Fruit fly (Drosophila melanogaster) whole organism, embryonic: Measurements from ENCODE around the gene TMEM216.
A peak's percentile ranks its signal among the peaks of the same experiment; 100 is the strongest.

Source experiments
- CG10209 ChIP-seq: fragments of 200-800 bp; sonication (Bioruptor generic); optimal IDR thresholded peaks from 3 replicates; lab custom pipeline; 2017; ENCODE audit warnings: missing biosample characterization, mild to moderate bottlenecking, missing genetic modification characterization, missing genetic modification reagents
- CG1024 ChIP-seq: fragments of 200-800 bp; sonication (Bioruptor generic); IDR thresholded peaks from 2 replicates; pipeline ENCODE4 v1.3.6; 2022; ENCODE audit warnings: missing biosample characterization, missing genetic modification characterization
- CG10274 ChIP-seq: fragments of 200-800 bp; sonication (Bioruptor generic); optimal IDR thresholded peaks from 3 replicates; lab custom pipeline; 2017; ENCODE audit warnings: missing biosample characterization, mild to moderate bottlenecking, missing genetic modification characterization
- CG12744 ChIP-seq: fragments of 200-800 bp; sonication (Bioruptor generic); optimal IDR thresholded peaks from 2 replicates; lab custom pipeline; 2016; ENCODE audit warnings: missing biosample characterization, missing genetic modification characterization
- CG14050 ChIP-seq: fragments of 200-800 bp; sonication (Bioruptor generic); IDR thresholded peaks from 3 replicates; pipeline ENCODE4 v1.3.6; 2022; ENCODE audit warnings: missing biosample characterization, missing genetic modification characterization
- CG14667 ChIP-seq: fragments of 200-800 bp; sonication (Bioruptor generic); IDR thresholded peaks from 2 replicates; pipeline ENCODE4 v1.3.6; 2022; ENCODE audit warnings: missing biosample characterization, missing genetic modification characterization
- CG1602 ChIP-seq: fragments of 200-800 bp; sonication (Bioruptor generic); optimal IDR thresholded peaks from 3 replicates; lab custom pipeline; 2016; ENCODE audit warnings: missing biosample characterization, missing genetic modification characterization
- CG17912 ChIP-seq: fragments of 200-800 bp; sonication (Bioruptor generic); optimal IDR thresholded peaks from 2 replicates; lab custom pipeline; 2018; ENCODE audit warnings: missing biosample characterization, mild to moderate bottlenecking, missing genetic modification characterization
- CG30403 ChIP-seq: fragments of 200-800 bp; sonication (Bioruptor generic); optimal IDR thresholded peaks from 3 replicates; lab custom pipeline; 2016; ENCODE audit warnings: missing biosample characterization, missing genetic modification characterization
- CG31365 ChIP-seq: fragments of 200-800 bp; sonication (Bioruptor generic); optimal IDR thresholded peaks from 2 replicates; lab custom pipeline; 2018; ENCODE audit warnings: missing biosample characterization, mild to moderate bottlenecking, missing genetic modification characterization
- CG34422 ChIP-seq: fragments of 200-800 bp; sonication (Bioruptor generic); IDR thresholded peaks from 3 replicates; pipeline ENCODE4 v1.3.6; 2022; ENCODE audit warnings: missing biosample characterization, missing genetic modification characterization
- CG3838 ChIP-seq: fragments of 200-800 bp; sonication (Bioruptor generic); optimal IDR thresholded peaks from 3 replicates; lab custom pipeline; 2016; ENCODE audit warnings: missing biosample characterization, missing genetic modification characterization
- CG3847 ChIP-seq: fragments of 200-800 bp; sonication (Bioruptor generic); IDR thresholded peaks from 2 replicates; pipeline ENCODE4 v1.3.6; 2022; ENCODE audit warnings: missing biosample characterization, missing genetic modification characterization
- CG3995 ChIP-seq: fragments of 200-800 bp; sonication (Bioruptor generic); optimal IDR thresholded peaks from 3 replicates; lab custom pipeline; 2016; ENCODE audit warnings: missing biosample characterization, missing genetic modification characterization
- CG6254 ChIP-seq: fragments of 200-800 bp; sonication (Bioruptor generic); optimal IDR thresholded peaks from 3 replicates; lab custom pipeline; 2017; ENCODE audit warnings: mild to moderate bottlenecking, missing biosample characterization, missing genetic modification reagents, missing genetic modification characterization
- CG7271 ChIP-seq: fragments of 200-800 bp; sonication (Bioruptor generic); optimal IDR thresholded peaks from 2 replicates; lab custom pipeline; 2018; ENCODE audit warnings: missing biosample characterization, mild to moderate bottlenecking, missing genetic modification characterization, moderate library complexity
- Dbx ChIP-seq: fragments of 200-800 bp; sonication (Bioruptor generic); IDR thresholded peaks from 3 replicates; pipeline ENCODE4 v1.3.6; 2022; ENCODE audit warnings: missing biosample characterization, missing genetic modification characterization
- Hand ChIP-seq: fragments of 200-800 bp; sonication (Bioruptor generic); optimal IDR thresholded peaks from 2 replicates; lab custom pipeline; 2017; ENCODE audit warnings: mild to moderate bottlenecking, missing biosample characterization, missing genetic modification reagents, missing genetic modification characterization
- Hr3 ChIP-seq: fragments of 200-800 bp; sonication (Bioruptor generic); optimal IDR thresholded peaks from 3 replicates; lab custom pipeline; 2016; ENCODE audit warnings: missing biosample characterization, missing genetic modification characterization
- MBD-R2 ChIP-seq: fragments of 200-800 bp; sonication (Bioruptor generic); IDR thresholded peaks from 2 replicates; pipeline ENCODE4 v1.3.6; 2022; ENCODE audit warnings: missing biosample characterization, missing genetic modification characterization
- Med ChIP-seq: fragments of 200-800 bp; sonication (Bioruptor generic); peaks from one replicate; lab custom pipeline; 2016; ENCODE audit warnings: missing biosample characterization, missing genetic modification characterization, mild to moderate bottlenecking, inconsistent platforms, moderate library complexity
- Mes4 ChIP-seq: fragments of 200-800 bp; sonication (Bioruptor generic); optimal IDR thresholded peaks from 2 replicates; lab custom pipeline; 2016; ENCODE audit warnings: missing biosample characterization, missing genetic modification characterization
- Myb ChIP-seq: fragments of 200-800 bp; sonication (Bioruptor generic); optimal IDR thresholded peaks from 2 replicates; lab custom pipeline; 2016; ENCODE audit warnings: missing biosample characterization, missing genetic modification characterization
- NC2α ChIP-seq: fragments of 200-800 bp; sonication (Bioruptor generic); optimal IDR thresholded peaks from 2 replicates; lab custom pipeline; 2016; ENCODE audit warnings: missing biosample characterization, missing genetic modification characterization
- Nf-YB ChIP-seq: fragments of 200-800 bp; sonication (Bioruptor generic); optimal IDR thresholded peaks from 3 replicates; lab custom pipeline; 2019; ENCODE audit warnings: missing biosample characterization, mild to moderate bottlenecking, missing genetic modification characterization, moderate library complexity
- Nf-YC ChIP-seq: fragments of 200-800 bp; optimal IDR thresholded peaks from 3 replicates; lab custom pipeline; 2019; ENCODE audit warnings: missing biosample characterization, mild to moderate bottlenecking, missing genetic modification characterization, moderate library complexity
- Rfx ChIP-seq: fragments of 200-800 bp; sonication (Bioruptor generic); IDR thresholded peaks from 2 replicates; pipeline ENCODE4 v1.3.6; 2022; ENCODE audit warnings: missing biosample characterization, missing genetic modification characterization
- Ssrp ChIP-seq: fragments of 200-800 bp; sonication (Bioruptor generic); optimal IDR thresholded peaks from 2 replicates; lab custom pipeline; 2018; ENCODE audit warnings: missing biosample characterization, mild to moderate bottlenecking, missing genetic modification characterization, moderate library complexity
- Taf1 ChIP-seq: fragments of 200-800 bp; sonication (Bioruptor generic); IDR thresholded peaks from 2 replicates; pipeline ENCODE4 v1.3.6; 2022; ENCODE audit warnings: missing biosample characterization, missing genetic modification characterization
- az2 ChIP-seq: fragments of 200-800 bp; sonication (Bioruptor generic); optimal IDR thresholded peaks from 3 replicates; lab custom pipeline; 2016; ENCODE audit warnings: missing biosample characterization, missing genetic modification characterization
- cato ChIP-seq: fragments of 200-800 bp; sonication (Bioruptor generic); optimal IDR thresholded peaks from 2 replicates; lab custom pipeline; 2016; ENCODE audit warnings: missing biosample characterization, missing genetic modification characterization, borderline replicate concordance
- dimm ChIP-seq: fragments of 200-800 bp; sonication (Bioruptor generic); IDR thresholded peaks from 2 replicates; pipeline ENCODE4 v1.3.6; 2022; ENCODE audit warnings: missing biosample characterization, missing genetic modification characterization
- ewg ChIP-seq: fragments of 200-800 bp; sonication (Bioruptor generic); optimal IDR thresholded peaks from 3 replicates; lab custom pipeline; 2017; ENCODE audit warnings: mild to moderate bottlenecking, missing biosample characterization, missing genetic modification reagents, missing genetic modification characterization
- fru ChIP-seq: fragments of >200 bp; optimal IDR thresholded peaks from 2 replicates; lab custom pipeline; 2017
- hbn ChIP-seq: fragments of 200-800 bp; sonication (Bioruptor generic); IDR thresholded peaks from 2 replicates; pipeline ENCODE4 v1.3.6; 2022; ENCODE audit warnings: missing biosample characterization, missing genetic modification characterization; ENCODE audit not compliant: partially characterized antibody
- her ChIP-seq: fragments of 200-800 bp; sonication (Bioruptor generic); optimal IDR thresholded peaks from 2 replicates; lab custom pipeline; 2016; ENCODE audit warnings: missing biosample characterization, missing genetic modification characterization
- jing ChIP-seq: fragments of 200-800 bp; sonication (Bioruptor generic); optimal IDR thresholded peaks from 2 replicates; lab custom pipeline; 2018; ENCODE audit warnings: missing biosample characterization, mild to moderate bottlenecking, missing genetic modification characterization
- jumu ChIP-seq: fragments of 200-800 bp; sonication (Bioruptor generic); optimal IDR thresholded peaks from 3 replicates; lab custom pipeline; 2016; ENCODE audit warnings: missing biosample characterization, missing genetic modification characterization
- klu ChIP-seq: fragments of 200-800 bp; sonication (Bioruptor generic); IDR thresholded peaks from 2 replicates; pipeline ENCODE4 v1.3.6; 2022; ENCODE audit warnings: missing biosample characterization, missing genetic modification characterization
- nau ChIP-seq: fragments of 200-800 bp; sonication (Bioruptor generic); optimal IDR thresholded peaks from 3 replicates; lab custom pipeline; 2017; ENCODE audit warnings: missing biosample characterization, mild to moderate bottlenecking, missing genetic modification characterization, missing genetic modification reagents
- pzg ChIP-seq: fragments of 200-800 bp; sonication (Bioruptor generic); optimal IDR thresholded peaks from 3 replicates; lab custom pipeline; 2018; ENCODE audit warnings: missing biosample characterization, mild to moderate bottlenecking, missing genetic modification characterization, moderate library complexity
- scrt ChIP-seq: fragments of 200-800 bp; sonication (Bioruptor generic); optimal IDR thresholded peaks from 2 replicates; lab custom pipeline; 2018; ENCODE audit warnings: missing biosample characterization, mild to moderate bottlenecking, missing genetic modification characterization, moderate library complexity
- sna ChIP-seq: fragments of 200-800 bp; sonication (Bioruptor generic); IDR thresholded peaks from 2 replicates; pipeline ENCODE4 v1.3.6; 2022; ENCODE audit warnings: missing biosample characterization, missing genetic modification characterization; ENCODE audit not compliant: partially characterized antibody
- sr ChIP-seq: fragments of 200-800 bp; sonication (Bioruptor generic); IDR thresholded peaks from 3 replicates; pipeline ENCODE4 v1.3.6; 2022; ENCODE audit warnings: missing biosample characterization, missing genetic modification characterization
- stwl ChIP-seq: fragments of 200-800 bp; sonication (Bioruptor generic); optimal IDR thresholded peaks from 3 replicates; lab custom pipeline; 2018; ENCODE audit warnings: missing biosample characterization, mild to moderate bottlenecking, missing genetic modification characterization, moderate library complexity
- tio ChIP-seq: fragments of 200-800 bp; sonication (Bioruptor generic); optimal IDR thresholded peaks from 2 replicates; lab custom pipeline; 2017; ENCODE audit warnings: missing biosample characterization, missing genetic modification characterization, inconsistent platforms
- trem ChIP-seq: fragments of 200-800 bp; optimal IDR thresholded peaks from 3 replicates; lab custom pipeline; 2019; ENCODE audit warnings: missing biosample characterization, mild to moderate bottlenecking, missing genetic modification characterization, moderate library complexity
- tup ChIP-seq: fragments of 200-800 bp; sonication (Bioruptor generic); optimal IDR thresholded peaks from 2 replicates; lab custom pipeline; 2016; ENCODE audit warnings: missing biosample characterization, mild to moderate bottlenecking, missing genetic modification characterization, moderate library complexity
- tx ChIP-seq: fragments of 200-800 bp; sonication (Bioruptor generic); optimal IDR thresholded peaks from 2 replicates; lab custom pipeline; 2016; ENCODE audit warnings: missing biosample characterization, missing genetic modification characterization
- vnd ChIP-seq: fragments of 200-800 bp; sonication (Bioruptor generic); IDR thresholded peaks from 3 replicates; pipeline ENCODE4 v1.3.6; 2022; ENCODE audit warnings: missing biosample characterization, missing genetic modification characterization; ENCODE audit not compliant: partially characterized antibody

Gene TMEM216

DNA sequence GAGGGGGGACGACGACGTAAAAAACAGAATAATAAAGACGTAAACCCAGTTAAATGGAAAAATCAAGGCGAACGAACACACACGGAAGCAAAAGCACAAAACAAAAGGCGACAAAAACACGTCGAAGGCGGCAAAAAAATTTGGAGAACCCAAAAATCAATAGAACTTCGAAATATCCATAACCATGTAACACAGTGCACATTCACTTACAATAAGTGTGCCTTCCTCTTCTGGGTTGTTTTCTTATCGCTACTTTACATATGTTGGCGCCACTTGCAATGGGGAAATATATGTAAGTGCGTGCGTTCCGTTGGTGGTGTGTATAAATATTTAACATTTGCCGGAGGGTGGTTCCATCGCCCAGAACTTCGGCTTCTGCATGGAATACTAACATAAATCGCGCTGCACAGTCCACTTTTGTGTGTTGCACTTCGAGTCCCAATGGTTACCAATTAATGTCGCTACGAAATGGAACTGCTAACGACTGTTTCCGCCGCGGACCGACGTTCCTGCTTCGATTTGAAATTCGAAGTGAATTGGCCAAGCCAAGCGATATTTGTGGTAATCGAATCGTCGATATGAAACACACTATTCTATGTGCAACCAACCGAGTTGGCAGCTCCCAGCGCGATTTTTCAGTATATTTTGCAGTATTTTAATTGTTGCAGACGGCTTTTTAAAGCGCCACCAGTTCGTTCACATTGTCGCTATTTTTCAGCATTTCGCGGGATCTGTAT, 31.3 kb downstream of the TMEM216 start, which contains the start of the genes CG9801 and Nasp (continued):
- no peak for TF ChIP-seq CG1602
- TF ChIP-seq CG12744 (GFP tag; lab: Kevin White, UChicago), result no peak
- TF ChIP-seq Rfx, result peak; percentile 62
- peak; percentile 15 for TF ChIP-seq tx (GFP tag; lab: Kevin White, UChicago)
- no peak for TF ChIP-seq klu (GFP tag; lab: Robert Waterston, UW)
- no peak for TF ChIP-seq CG31365 (tag; lab: Kevin White, UChicago)
- TF ChIP-seq Nf-YB (GFP tag; lab: Kevin White, UChicago), result no peak
- TF ChIP-seq trem (tag; lab: Kevin White, UChicago), result peak; percentile 100
- no peak for TF ChIP-seq CG7271 (tag; lab: Kevin White, UChicago)
- TF ChIP-seq CG3995 (GFP tag; lab: Kevin White, UChicago), result peak; percentile 67
- TF ChIP-seq CG6254 (GFP tag; lab: Kevin White, UChicago), result peak; percentile 21
- TF ChIP-seq Taf1 (GFP tag; lab: Robert Waterston, UW), result no peak
- peak; percentile 4 for TF ChIP-seq nau (GFP tag; lab: Kevin White, UChicago)
- TF ChIP-seq tup (GFP tag; lab: Kevin White, UChicago), result no peak
- no peak for TF ChIP-seq fru
- peak; percentile 32 for TF ChIP-seq Mes4 (GFP tag; lab: Kevin White, UChicago)
- peak; percentile 13 for TF ChIP-seq CG10209
- no peak for TF ChIP-seq Hand (GFP tag; lab: Kevin White, UChicago)
- TF ChIP-seq hbn (GFP tag; lab: Robert Waterston, UW), result peak; percentile 57
- TF ChIP-seq cato (GFP tag; lab: Kevin White, UChicago), result no peak
- no peak for TF ChIP-seq NC2α
- TF ChIP-seq Hr3 (GFP tag; lab: Kevin White, UChicago), result no peak
- peak; percentile 77 for TF ChIP-seq MBD-R2
- TF ChIP-seq jing (GFP tag; lab: Kevin White, UChicago), result no peak
- no peak for TF ChIP-seq az2 (GFP tag; lab: Kevin White, UChicago)
- TF ChIP-seq vnd (GFP tag; lab: Robert Waterston, UW), result peak; percentile 62; the same call in 2 of the 3 replicates
- peak; percentile 46 for TF ChIP-seq jumu (GFP tag; lab: Kevin White, UChicago)
- TF ChIP-seq sna (GFP tag; lab: Robert Waterston, UW), result peak; percentile 50; the same call in 1 of the 2 replicates
- no peak for TF ChIP-seq CG1024 (GFP tag; lab: Robert Waterston, UW)
- peak; percentile 92 for TF ChIP-seq Med (GFP tag; lab: Kevin White, UChicago)
- peak; percentile 56; the same call in 2 of the 3 replicates for TF ChIP-seq CG34422 (GFP tag; lab: Robert Waterston, UW)
- no peak for TF ChIP-seq ewg (GFP tag; lab: Kevin White, UChicago)
- peak; percentile 39 for TF ChIP-seq her (GFP tag; lab: Kevin White, UChicago)
- no peak for TF ChIP-seq CG14050 (GFP tag; lab: Robert Waterston, UW)
- peak; percentile 53 for TF ChIP-seq CG3838 (GFP tag; lab: Kevin White, UChicago)
- no peak for TF ChIP-seq scrt
- TF ChIP-seq CG30403 (GFP tag; lab: Kevin White, UChicago), result peak; percentile 31
- TF ChIP-seq dimm (GFP tag; lab: Robert Waterston, UW), result no peak
- TF ChIP-seq pzg, result peak; percentile 97
- no peak for TF ChIP-seq CG10274 (GFP tag; lab: Kevin White, UChicago)
- peak; percentile 35 for TF ChIP-seq CG17912
- TF ChIP-seq stwl, result peak; percentile 99
- TF ChIP-seq Ssrp (tag; lab: Kevin White, UChicago), result no peak
- TF ChIP-seq Dbx, result peak; percentile 36; the same call in 1 of the 3 replicates
- TF ChIP-seq Nf-YC (tag; lab: Kevin White, UChicago), result peak; percentile 20
- TF ChIP-seq CG3847 (GFP tag; lab: Robert Waterston, UW), result peak; percentile 69
- TF ChIP-seq sr (GFP tag; lab: Robert Waterston, UW), result 0 out of 3 replicates have a peak, but pooled peaks have one; percentile 8
- peak; percentile 84 for TF ChIP-seq Myb
- no peak for TF ChIP-seq tio (GFP tag; lab: Kevin White, UChicago)
- TF ChIP-seq CG14667 (GFP tag; lab: Robert Waterston, UW), result no peak
